Worm (Caenorhabditis elegans): ENCODE data around the gene del-7.

The del-7 gene

ce11 chrIV:7734619-7735018, 25.6 kb upstream of the del-7 start, which contains the start of gene clx-1:
TSS of gene clx-1 (plus strand) at chrIV:7734648.
- no peak for TF ChIP-seq lin-39 (tag; optimal IDR thresholded peaks at IDR 0.05)
- no peak for TF ChIP-seq nhr-12 (tag; optimal IDR thresholded peaks at IDR 0.05)
- TF ChIP-seq ztf-1 (GFP tag; conservative IDR thresholded peaks at IDR 0.05), result no peak
- TF ChIP-seq lin-11 (tag; optimal IDR thresholded peaks at IDR 0.05), result no peak
- TF ChIP-seq unc-55 (GFP tag; optimal IDR thresholded peaks at IDR 0.05), result no peak
- TF ChIP-seq snpc-4 (tag; optimal IDR thresholded peaks at IDR 0.05), result no peak
- TF ChIP-seq skn-1 (tag; optimal IDR thresholded peaks at IDR 0.05), result no peak
- no peak for TF ChIP-seq nhr-6 (tag; optimal IDR thresholded peaks at IDR 0.05)

- TF ChIP-seq ztf-4 (tag; optimal IDR thresholded peaks at IDR 0.05) (no peak), nhr-6 (tag; optimal IDR thresholded peaks at IDR 0.05) (no peak), nhr-23 (tag; optimal IDR thresholded peaks at IDR 0.05) (no peak), snpc-4 (tag; optimal IDR thresholded peaks at IDR 0.05) (no peak), aly-2 (tag; optimal IDR thresholded peaks at IDR 0.05) (no peak), lin-11 (tag; optimal IDR thresholded peaks at IDR 0.05) (no peak), ceh-16 (tag; optimal IDR thresholded peaks at IDR 0.05) (no peak), gmeb-1 (tag; optimal IDR thresholded peaks at IDR 0.05) (no peak), mab-5 (tag; optimal IDR thresholded peaks at IDR 0.05) (no peak), ztf-11 (tag; optimal IDR thresholded peaks at IDR 0.05) (no peak)
Measured at ce11 chrIV:7736616-7737015, 23.6 kb upstream of the del-7 start.

ce11 chrIV:7743539-7743938, 16.7 kb upstream of the del-7 start, which contains the start of gene npr-35:
TSS of gene npr-35 (plus strand) at chrIV:7743839.
- TF ChIP-seq nhr-12 (tag; optimal IDR thresholded peaks at IDR 0.05) (no peak), ama-1 (optimal IDR thresholded peaks at IDR 0.05) (no peak), gmeb-1 (tag; optimal IDR thresholded peaks at IDR 0.05) (no peak), nhr-10 (tag; optimal IDR thresholded peaks at IDR 0.05) (no peak)

ce11 chrIV:7747838-7748237, 12.4 kb upstream of the del-7 start, which contains the start of gene klo-1:
TSS of gene klo-1 (minus strand) at chrIV:7748225.
- TF ChIP-seq mab-5 (tag; optimal IDR thresholded peaks at IDR 0.05) (no peak), sma-9 (GFP tag; optimal IDR thresholded peaks at IDR 0.05) (peak; percentile 38), sma-9 (tag; optimal IDR thresholded peaks at IDR 0.05) (no peak), fos-1 (tag; optimal IDR thresholded peaks at IDR 0.05) (peak; percentile 83), nhr-6 (tag; optimal IDR thresholded peaks at IDR 0.05) (no peak), blmp-1 (tag; optimal IDR thresholded peaks at IDR 0.05; ENCODE audit: insufficient read depth) (no peak), crh-2 (tag; optimal IDR thresholded peaks at IDR 0.05) (peak; percentile 54), R02D3.7 (tag; optimal IDR thresholded peaks at IDR 0.05) (no peak), nhr-11 (tag; optimal IDR thresholded peaks at IDR 0.05) (no peak), ztf-11 (tag; optimal IDR thresholded peaks at IDR 0.05) (no peak)

- TF ChIP-seq Y55F3AM.14 (GFP tag; optimal IDR thresholded peaks at IDR 0.05) (no peak), skn-1 (tag; optimal IDR thresholded peaks at IDR 0.05) (no peak), ceh-82 (tag; optimal IDR thresholded peaks at IDR 0.05) (no peak), egl-27 (tag; optimal IDR thresholded peaks at IDR 0.05) (no peak), lin-39 (tag; optimal IDR thresholded peaks at IDR 0.05) (no peak), nhr-129 (tag; optimal IDR thresholded peaks at IDR 0.05) (no peak), elt-3 (tag; optimal IDR thresholded peaks at IDR 0.05) (no peak), nhr-10 (tag; optimal IDR thresholded peaks at IDR 0.05) (no peak)
Measured at ce11 chrIV:7753108-7753507, 7.1 kb upstream of the del-7 start, which contains the start of gene col-14. TSS of gene col-14 (plus strand) at chrIV:7753408.

- TF ChIP-seq nhr-23 (tag; optimal IDR thresholded peaks at IDR 0.05) (no peak), blmp-1 (tag; optimal IDR thresholded peaks at IDR 0.05; ENCODE audit: insufficient read depth) (no peak), sma-9 (GFP tag; optimal IDR thresholded peaks at IDR 0.05) (no peak), sma-9 (tag; optimal IDR thresholded peaks at IDR 0.05) (no peak), unc-55 (GFP tag; optimal IDR thresholded peaks at IDR 0.05) (no peak), unc-62 (GFP tag; optimal IDR thresholded peaks at IDR 0.05) (no peak), F13H6.1 (tag; optimal IDR thresholded peaks at IDR 0.05) (no peak), fos-1 (tag; optimal IDR thresholded peaks at IDR 0.05) (no peak), crh-2 (tag; optimal IDR thresholded peaks at IDR 0.05) (no peak), ztf-1 (GFP tag; conservative IDR thresholded peaks at IDR 0.05) (no peak), egl-27 (tag; optimal IDR thresholded peaks at IDR 0.05) (no peak), nhr-237 (tag; optimal IDR thresholded peaks at IDR 0.05) (no peak), nhr-12 (tag; optimal IDR thresholded peaks at IDR 0.05) (no peak), C34F6.9 (tag; optimal IDR thresholded peaks at IDR 0.05) (no peak), ztf-11 (tag; optimal IDR thresholded peaks at IDR 0.05) (no peak)
Measured at ce11 chrIV:7754114-7754513, 6.1 kb upstream of the del-7 start.

All from whole organism, L2 larva.